Worm (Caenorhabditis elegans) whole organism, L1 larva: ENCODE results near the gene egl-21.
A peak's percentile ranks its signal among the peaks of the same experiment; 100 is the strongest.

Source experiments
- C04F5.9 ChIP-seq: sonication (generic microtip); optimal IDR thresholded peaks from 2 replicates; lab custom pipeline; 2016; ENCODE audit warnings: missing genetic modification characterization, missing compliant biosample characterization
- F16B12.6 ChIP-seq: fragments of 150-350 bp; optimal IDR thresholded peaks from 2 replicates; lab custom pipeline; 2014; ENCODE audit warnings: missing biosample characterization, missing genetic modification characterization
- Y116A8C.19 ChIP-seq: sonication (generic microtip); optimal IDR thresholded peaks from 2 replicates; lab custom pipeline; 2016; ENCODE audit warnings: missing compliant biosample characterization, missing genetic modification characterization, borderline replicate concordance
- alr-1 ChIP-seq: fragments of 200-800 bp; sonication (Bioruptor generic); optimal IDR thresholded peaks from 2 replicates; lab custom pipeline; 2018; ENCODE audit warnings: borderline replicate concordance, mild to moderate bottlenecking, missing genetic modification characterization, missing compliant biosample characterization
- blmp-1 ChIP-seq: fragments of 150-350 bp; optimal IDR thresholded peaks from 2 replicates; lab custom pipeline; 2014; ENCODE audit warnings: missing biosample characterization, missing genetic modification characterization
- ceh-82 ChIP-seq, 3 experiments: fragments of 150-350 bp in 1 of 3; sonication (generic microtip) in 2 of 3; optimal IDR thresholded peaks; 2 replicates each; lab custom pipeline; 2014 to 2017; ENCODE audit warnings: missing biosample characterization in 3 of 3, missing genetic modification characterization in 3 of 3
- ceh-88 ChIP-seq: fragments of 200-800 bp; sonication (Bioruptor generic); IDR thresholded peaks from 2 replicates; pipeline ENCODE4 v1.3.6; 2022; ENCODE audit warnings: missing genetic modification characterization, missing compliant biosample characterization
- ceh-90 ChIP-seq: sonication (generic microtip); optimal IDR thresholded peaks from 2 replicates; lab custom pipeline; 2016; ENCODE audit warnings: missing genetic modification characterization, missing compliant biosample characterization
- ces-1 ChIP-seq: fragments of 150-350 bp; optimal IDR thresholded peaks from 2 replicates; lab custom pipeline; 2014; ENCODE audit warnings: missing biosample characterization, missing genetic modification reagents, missing genetic modification characterization
- dsc-1 ChIP-seq: sonication (generic microtip); optimal IDR thresholded peaks from 2 replicates; lab custom pipeline; 2016; ENCODE audit warnings: mild to moderate bottlenecking, missing genetic modification characterization, missing compliant biosample characterization
- efl-1 ChIP-seq, 4 experiments: fragments of 150-350 bp; optimal IDR thresholded peaks in 3 of 4; peaks in 1 of 4; 1 replicate in 1 of 4; 2 replicates in 3 of 4; lab custom pipeline; 2014; ENCODE audit warnings: missing biosample characterization in 2 of 4, missing genetic modification characterization in 2 of 4, missing genetic modification reagents in 2 of 4
- elt-2 ChIP-seq: sonication (generic microtip); optimal IDR thresholded peaks from 2 replicates; lab custom pipeline; 2016; ENCODE audit warnings: missing genetic modification characterization, mild to moderate bottlenecking, inconsistent platforms, missing compliant biosample characterization, missing genetic modification reagents
- ets-5 ChIP-seq: fragments of 200-800 bp; sonication (Bioruptor generic); IDR thresholded peaks from 2 replicates; pipeline ENCODE4 v1.3.6; 2022; ENCODE audit warnings: missing genetic modification characterization, missing compliant biosample characterization
- fkh-4 ChIP-seq: sonication (generic microtip); optimal IDR thresholded peaks from 2 replicates; lab custom pipeline; 2016; ENCODE audit warnings: missing compliant biosample characterization, missing genetic modification characterization, borderline replicate concordance
- fkh-8 ChIP-seq: sonication (generic microtip); optimal IDR thresholded peaks from 2 replicates; lab custom pipeline; 2016; ENCODE audit warnings: mild to moderate bottlenecking, missing genetic modification characterization, missing compliant biosample characterization
- grh-1 ChIP-seq: fragments of 200-800 bp; sonication (Bioruptor generic); IDR thresholded peaks from 2 replicates; pipeline ENCODE4 v1.3.6; 2022; ENCODE audit warnings: missing genetic modification reagents, missing genetic modification characterization, missing compliant biosample characterization
- hlh-17 ChIP-seq: fragments of 200-800 bp; sonication (Bioruptor generic); optimal IDR thresholded peaks from 2 replicates; lab custom pipeline; 2018; ENCODE audit warnings: missing genetic modification characterization, mild to moderate bottlenecking, missing compliant biosample characterization, moderate library complexity, borderline replicate concordance
- lin-14 ChIP-seq: fragments of 200-800 bp; sonication (Bioruptor generic); optimal IDR thresholded peaks from 2 replicates; lab custom pipeline; 2018; ENCODE audit warnings: mild to moderate bottlenecking, missing genetic modification characterization, moderate library complexity, missing compliant biosample characterization
- lir-3 ChIP-seq: sonication (generic microtip); optimal IDR thresholded peaks from 2 replicates; lab custom pipeline; 2016; ENCODE audit warnings: mild to moderate bottlenecking, missing genetic modification characterization, moderate library complexity, missing compliant biosample characterization; ENCODE audit not compliant: poor library complexity
- lsy-2 ChIP-seq, 2 experiments: fragments of 150-350 bp; optimal IDR thresholded peaks; 2 replicates each; lab custom pipeline; 2014; ENCODE audit warnings: missing biosample characterization in 2 of 2, missing genetic modification characterization in 2 of 2
- mef-2 ChIP-seq: fragments of 150-350 bp; optimal IDR thresholded peaks from 2 replicates; lab custom pipeline; 2014; ENCODE audit warnings: missing biosample characterization, missing genetic modification characterization
- mep-1 ChIP-seq: fragments of 150-350 bp; optimal IDR thresholded peaks from 2 replicates; lab custom pipeline; 2014; ENCODE audit warnings: missing biosample characterization, missing genetic modification characterization
- nhr-12 ChIP-seq: sonication (generic microtip); optimal IDR thresholded peaks from 2 replicates; lab custom pipeline; 2017; ENCODE audit warnings: missing biosample characterization, missing genetic modification characterization
- nhr-237 ChIP-seq: fragments of 150-350 bp; optimal IDR thresholded peaks from 2 replicates; lab custom pipeline; 2014; ENCODE audit warnings: missing biosample characterization, missing genetic modification characterization
- nhr-47 ChIP-seq: sonication (generic microtip); optimal IDR thresholded peaks from 2 replicates; lab custom pipeline; 2016; ENCODE audit warnings: mild to moderate bottlenecking, missing genetic modification characterization, moderate library complexity, missing compliant biosample characterization
- nhr-71 ChIP-seq: sonication (generic microtip); optimal IDR thresholded peaks from 2 replicates; lab custom pipeline; 2016; ENCODE audit warnings: mild to moderate bottlenecking, missing genetic modification characterization, moderate library complexity, missing compliant biosample characterization
- nhr-84 ChIP-seq: sonication (generic microtip); optimal IDR thresholded peaks from 2 replicates; lab custom pipeline; 2017; ENCODE audit warnings: missing biosample characterization, missing genetic modification characterization
- pag-3 ChIP-seq: sonication (generic microtip); optimal IDR thresholded peaks from 2 replicates; lab custom pipeline; 2017; ENCODE audit warnings: missing genetic modification characterization, mild to moderate bottlenecking, missing compliant biosample characterization, antibody characterized with exemption, borderline replicate concordance; ENCODE audit not compliant: insufficient read depth
- pax-3 ChIP-seq: fragments of 200-800 bp; sonication (Bioruptor generic); optimal IDR thresholded peaks from 2 replicates; lab custom pipeline; 2018; ENCODE audit warnings: mild to moderate bottlenecking, missing genetic modification characterization, moderate library complexity, missing compliant biosample characterization
- rnt-1 ChIP-seq: sonication (generic microtip); optimal IDR thresholded peaks from 2 replicates; lab custom pipeline; 2016; ENCODE audit warnings: mild to moderate bottlenecking, missing genetic modification characterization, moderate library complexity, missing compliant biosample characterization
- snpc-4 ChIP-seq: fragments of 150-350 bp; optimal IDR thresholded peaks from 2 replicates; lab custom pipeline; 2014; ENCODE audit warnings: missing biosample characterization, missing genetic modification characterization
- snu-23 ChIP-seq: sonication (generic microtip); optimal IDR thresholded peaks from 2 replicates; lab custom pipeline; 2016; ENCODE audit warnings: missing genetic modification characterization, missing compliant biosample characterization
- sox-4 ChIP-seq: sonication (generic microtip); optimal IDR thresholded peaks from 2 replicates; lab custom pipeline; 2016; ENCODE audit warnings: missing genetic modification characterization, missing compliant biosample characterization
- unc-130 ChIP-seq: fragments of 150-350 bp; optimal IDR thresholded peaks from 2 replicates; lab custom pipeline; 2017; ENCODE audit warnings: missing biosample characterization, missing genetic modification characterization, inconsistent platforms
- unc-62 ChIP-seq: fragments of 150-350 bp; optimal IDR thresholded peaks from 2 replicates; lab custom pipeline; 2014; ENCODE audit warnings: missing biosample characterization, missing genetic modification reagents, missing genetic modification characterization
- ztf-11 ChIP-seq, 2 experiments: sonication (generic microtip); optimal IDR thresholded peaks; 2 replicates each; lab custom pipeline; 2016 to 2017; ENCODE audit warnings: missing genetic modification characterization in 2 of 2, missing biosample characterization in 1 of 2, missing compliant biosample characterization in 1 of 2

egl-21 gene

DNA sequence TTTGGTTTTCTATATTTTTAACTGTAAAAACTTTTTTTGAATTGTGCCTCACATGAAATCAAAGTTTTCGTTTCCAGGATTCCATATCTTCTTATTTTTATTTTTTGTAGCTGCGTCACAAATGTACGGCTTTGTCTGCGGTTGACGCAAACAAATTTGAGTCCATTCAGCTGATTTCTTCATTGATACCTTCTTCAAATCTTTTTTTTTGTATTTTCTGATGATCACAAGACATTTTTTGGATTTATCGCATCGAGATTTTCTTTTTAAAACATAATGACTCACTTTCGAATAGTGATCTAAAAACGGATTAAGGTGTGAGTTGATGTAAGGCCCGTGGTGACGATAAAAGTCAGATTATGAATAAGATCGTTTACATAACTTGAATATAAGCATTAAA lies 37.0 kb upstream of the egl-21 start:
- peak; percentile 55 for TF ChIP-seq sox-4 (tag; lab: Kevin White, UChicago)
- TF ChIP-seq F16B12.6 (tag; lab: Kevin White, UChicago), result no peak
- no peak for TF ChIP-seq lir-3 (tag; lab: Kevin White, UChicago)
- TF ChIP-seq nhr-84 (tag; lab: Kevin White, UChicago), result no peak
- TF ChIP-seq hlh-17 (GFP tag; lab: Kevin White, UChicago), result no peak
- no peak for TF ChIP-seq C04F5.9 (tag; lab: Kevin White, UChicago)
- TF ChIP-seq fkh-4 (tag; lab: Kevin White, UChicago), result no peak
- TF ChIP-seq fkh-8, result peak; percentile 54
- peak; percentile 69 for TF ChIP-seq dsc-1 (tag; lab: Kevin White, UChicago)
- peak; percentile 3 for TF ChIP-seq nhr-71 (tag; lab: Kevin White, UChicago)
- TF ChIP-seq ztf-11 (tag; optimal IDR thresholded peaks at IDR 0.05; lab: Kevin White, UChicago), result no peak

DNA sequence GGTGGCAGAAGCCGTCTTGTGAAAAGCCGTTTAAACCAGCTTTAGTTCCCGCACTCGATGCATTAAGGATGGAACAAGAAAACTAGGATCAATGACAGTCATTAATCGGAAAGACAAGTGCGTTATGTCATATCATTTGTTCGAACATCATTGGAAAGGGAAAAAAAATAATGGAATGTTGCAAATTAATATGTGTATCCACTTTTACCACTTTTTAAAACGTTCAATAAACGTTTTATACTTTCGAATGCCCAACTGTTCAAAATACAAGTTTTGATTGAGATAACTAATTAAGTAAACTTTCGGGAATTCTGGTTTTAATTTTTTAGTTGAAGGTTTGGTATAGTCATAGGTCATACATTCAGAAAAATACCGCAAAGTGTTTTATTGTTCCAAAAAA lies 33.5 kb upstream of the egl-21 start, which contains the start of gene C02F4.4:
Gene C02F4.4 (minus strand): TSS at position 101 of the 400 bp plus-strand sequence.
- TF ChIP-seq nhr-237 (tag; lab: Kevin White, UChicago) (no peak), nhr-47 (no peak), ztf-11 (tag; optimal IDR thresholded peaks at IDR 0.05; lab: Kevin White, UChicago) (no peak), blmp-1 (tag; lab: Kevin White, UChicago) (peak; percentile 15), grh-1 (GFP tag; lab: Robert Waterston, UW) (no peak), elt-2 (tag; lab: Kevin White, UChicago) (no peak), ets-5 (GFP tag; lab: Robert Waterston, UW) (no peak), pax-3 (tag; lab: Kevin White, UChicago) (no peak), nhr-12 (tag; lab: Kevin White, UChicago) (no peak)

DNA sequence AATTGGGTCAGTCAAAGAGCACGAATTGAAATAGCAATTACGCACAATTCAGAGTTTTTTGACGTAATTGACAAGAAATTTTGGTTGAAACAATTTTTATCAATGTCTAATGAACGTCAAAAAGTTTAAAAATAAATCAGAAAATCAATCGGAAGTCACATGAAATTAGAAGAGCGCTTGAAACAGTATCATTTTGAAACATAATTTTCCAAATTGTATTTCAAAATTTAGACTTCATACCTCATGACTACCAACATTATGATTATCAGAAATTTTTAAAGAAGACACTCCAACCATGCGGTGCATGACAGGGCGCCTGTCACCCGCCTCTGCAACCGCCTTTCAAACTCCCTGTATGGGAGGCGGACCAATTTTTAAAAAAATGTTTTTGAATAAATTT lies 31.6 kb upstream of the egl-21 start:
- no peak for TF ChIP-seq alr-1 (tag; lab: Kevin White, UChicago)
- TF ChIP-seq elt-2 (tag; lab: Kevin White, UChicago), result peak; percentile 31

DNA sequence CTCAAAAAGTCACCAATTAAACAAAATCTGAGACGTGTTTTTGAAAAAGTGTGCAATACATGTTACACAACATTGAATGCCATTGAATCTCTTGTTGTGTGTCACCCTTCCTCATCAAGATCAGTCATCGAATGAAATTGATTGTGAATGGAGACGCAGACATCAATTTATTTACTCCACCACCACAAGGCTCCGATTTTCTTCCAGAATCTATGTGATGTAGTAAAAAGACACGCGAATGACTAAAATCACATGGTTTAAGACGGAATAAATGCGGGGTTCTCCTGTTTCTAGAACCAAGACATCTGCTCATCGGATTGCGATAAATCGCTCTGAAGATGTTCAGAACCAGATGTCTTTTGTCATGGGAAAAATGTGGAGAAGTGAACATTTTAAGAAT lies 31.1 kb upstream of the egl-21 start:
- no peak for TF ChIP-seq fkh-8
- TF ChIP-seq pax-3 (tag; lab: Kevin White, UChicago), result no peak
- TF ChIP-seq lsy-2 (tag; optimal IDR thresholded peaks at IDR 0.05; lab: Kevin White, UChicago), result peak in 1 of 2 experiments; percentile 40
- no peak for TF ChIP-seq ztf-11 (tag; optimal IDR thresholded peaks at IDR 0.05; lab: Kevin White, UChicago)
- peak; percentile 41 for TF ChIP-seq mep-1 (tag; lab: Kevin White, UChicago)
- TF ChIP-seq rnt-1 (tag; lab: Kevin White, UChicago), result peak; percentile 51
- TF ChIP-seq Y116A8C.19, result no peak
- no peak for TF ChIP-seq nhr-12 (tag; lab: Kevin White, UChicago)
- no peak for TF ChIP-seq alr-1 (tag; lab: Kevin White, UChicago)
- no peak for TF ChIP-seq snpc-4 (tag; lab: Kevin White, UChicago)
- peak; percentile 77 for TF ChIP-seq pag-3
- peak; percentile 53 for TF ChIP-seq nhr-71 (tag; lab: Kevin White, UChicago)
- TF ChIP-seq ceh-88 (GFP tag; lab: Robert Waterston, UW), result no peak
- peak; percentile 10 for TF ChIP-seq mef-2
- TF ChIP-seq sox-4 (tag; lab: Kevin White, UChicago), result no peak
- peak; percentile 50 for TF ChIP-seq unc-130 (tag; lab: Kevin White, UChicago)
- TF ChIP-seq snu-23 (GFP tag; lab: Kevin White, UChicago), result peak; percentile 39
- no peak for TF ChIP-seq ces-1 (GFP tag; lab: Kevin White, UChicago)
- TF ChIP-seq fkh-4 (tag; lab: Kevin White, UChicago), result peak; percentile 94
- no peak for TF ChIP-seq efl-1 (optimal IDR thresholded peaks at IDR 0.05; lab: Kevin White, UChicago)
- TF ChIP-seq efl-1 (GFP tag; optimal IDR thresholded peaks at IDR 0.05 in 1 of 2; lab: Kevin White, UChicago), result peak in 1 of 2 experiments; percentile 78
- TF ChIP-seq lin-14 (GFP tag; lab: Kevin White, UChicago), result peak; percentile 69
- peak; percentile 99 for TF ChIP-seq dsc-1 (tag; lab: Kevin White, UChicago)
- TF ChIP-seq ceh-90, result no peak
- TF ChIP-seq ceh-82 (tag; optimal IDR thresholded peaks at IDR 0.05; lab: Kevin White, UChicago), result no peak
- TF ChIP-seq unc-62, result no peak
